Fruit fly (Drosophila melanogaster): ENCODE results near the gene term.

- no peak for TF ChIP-seq CG11617 (GFP tag; optimal IDR thresholded peaks at IDR 0.05)
- TF ChIP-seq cic (GFP tag; optimal IDR thresholded peaks at IDR 0.05) = no peak
- TF ChIP-seq Crg-1 (GFP tag; optimal IDR thresholded peaks at IDR 0.05) = no peak
- no peak for TF ChIP-seq CG5204 (GFP tag; optimal IDR thresholded peaks at IDR 0.05)
- no peak for TF ChIP-seq pad (GFP tag; optimal IDR thresholded peaks at IDR 0.05)
- no peak for TF ChIP-seq toe (GFP tag; optimal IDR thresholded peaks at IDR 0.05)
- no peak for TF ChIP-seq CG14711 (tag; optimal IDR thresholded peaks at IDR 0.05)
- TF ChIP-seq Hr96 (GFP tag; optimal IDR thresholded peaks at IDR 0.05) = no peak
- no peak for TF ChIP-seq tj (GFP tag; optimal IDR thresholded peaks at IDR 0.05)
- TF ChIP-seq Mnt (GFP tag; optimal IDR thresholded peaks at IDR 0.05) = no peak
- no peak for TF ChIP-seq cnc (optimal IDR thresholded peaks at IDR 0.05)
- TF ChIP-seq CG12768 (GFP tag; optimal IDR thresholded peaks at IDR 0.05) = no peak
Observed at dm6 chr3L:18638487-18638886, 44.9 kb upstream of the term start.
